Worm (Caenorhabditis elegans): ENCODE data around the gene F53A9.8.

DNA sequence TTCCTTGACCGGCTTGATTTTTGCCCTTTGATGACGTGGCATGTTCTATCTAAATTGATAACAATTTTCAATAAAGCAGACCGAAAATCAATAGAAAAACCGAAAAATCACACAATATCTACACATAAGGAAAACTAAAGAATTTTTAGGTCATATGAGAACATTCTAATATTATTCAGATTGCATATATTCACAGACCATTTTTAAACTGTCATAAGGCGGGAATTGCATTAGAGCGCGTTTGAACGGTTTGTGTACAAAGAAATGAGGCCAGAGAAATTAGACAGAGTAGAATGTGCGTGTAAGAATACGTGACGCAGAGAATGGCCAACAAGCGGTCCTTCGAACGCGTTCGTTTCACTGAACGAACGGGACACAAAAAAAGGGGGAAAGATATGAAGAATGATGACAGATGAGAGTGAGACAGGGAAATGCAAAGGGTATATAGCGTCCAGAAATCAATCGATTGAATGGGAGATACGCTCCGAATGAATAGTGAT lies 18.3 kb upstream of the F53A9.8 start, which contains the start of gene M02D8.3:
- no peak for TF ChIP-seq elt-3 (tag; optimal IDR thresholded peaks at IDR 0.05)
- TF ChIP-seq mdl-1 (tag; optimal IDR thresholded peaks at IDR 0.05) = no peak
- no peak for TF ChIP-seq egl-27 (tag; optimal IDR thresholded peaks at IDR 0.05)
- TF ChIP-seq nhr-77 (tag; optimal IDR thresholded peaks at IDR 0.05) = no peak
- TF ChIP-seq nhr-237 (tag; optimal IDR thresholded peaks at IDR 0.05) = no peak
